Fruit fly (Drosophila melanogaster) whole organism, prepupa: ENCODE results near the gene CG6000.
A peak's percentile ranks its signal among the peaks of the same experiment; 100 is the strongest.

ENCODE experiments used
- CG32006 ChIP-seq: fragments of 200-800 bp; sonication (Bioruptor generic); optimal IDR thresholded peaks from 3 replicates; lab custom pipeline; 2017; ENCODE audit warnings: missing biosample characterization, mild to moderate bottlenecking, missing genetic modification characterization
- CG6854 ChIP-seq: fragments of 200-800 bp; sonication (Bioruptor generic); optimal IDR thresholded peaks from 2 replicates; lab custom pipeline; 2017; ENCODE audit warnings: missing biosample characterization, mild to moderate bottlenecking, missing genetic modification characterization

- TF ChIP-seq CG32006 (peak; percentile 17), CG6854 (GFP tag; lab: Kevin White, UChicago) (no peak)
Observed at dm6 chr3R:24100717-24101116, 46.5 kb downstream of the CG6000 start.
